Worm (Caenorhabditis elegans) whole organism, L2 larva: Measurements from ENCODE around the gene bcat-1.

Experiments used
- C34F6.9 ChIP-seq: fragments of 150-350 bp; optimal IDR thresholded peaks from 2 replicates; lab custom pipeline; 2014; ENCODE audit warnings: missing biosample characterization, missing genetic modification characterization
- ama-1 ChIP-seq: fragments of 150-350 bp; optimal IDR thresholded peaks from 2 replicates; lab custom pipeline; 2018; ENCODE audit warnings: inconsistent platforms
- ceh-82 ChIP-seq: fragments of 150-350 bp; optimal IDR thresholded peaks from 2 replicates; lab custom pipeline; 2014; ENCODE audit warnings: missing biosample characterization, missing genetic modification characterization
- elt-3 ChIP-seq: sonication (generic microtip); optimal IDR thresholded peaks from 2 replicates; lab custom pipeline; 2017; ENCODE audit warnings: missing biosample characterization, missing genetic modification characterization
- lin-13 ChIP-seq: fragments of 150-350 bp; optimal IDR thresholded peaks from 2 replicates; lab custom pipeline; 2014; ENCODE audit warnings: missing biosample characterization, missing genetic modification reagents, missing genetic modification characterization
- nhr-10 ChIP-seq: sonication (generic microtip); optimal IDR thresholded peaks from 2 replicates; lab custom pipeline; 2017; ENCODE audit warnings: missing biosample characterization, missing genetic modification characterization
- nhr-6 ChIP-seq: fragments of 150-350 bp; optimal IDR thresholded peaks from 2 replicates; lab custom pipeline; 2014; ENCODE audit warnings: missing biosample characterization, missing genetic modification characterization
- sem-4 ChIP-seq: fragments of 150-350 bp; optimal IDR thresholded peaks from 2 replicates; lab custom pipeline; 2014; ENCODE audit warnings: missing biosample characterization, missing genetic modification reagents, missing genetic modification characterization
- skn-1 ChIP-seq: sonication (generic microtip); optimal IDR thresholded peaks from 2 replicates; lab custom pipeline; 2017; ENCODE audit warnings: missing biosample characterization, missing genetic modification characterization
- unc-62 ChIP-seq: fragments of 150-350 bp; optimal IDR thresholded peaks from 2 replicates; lab custom pipeline; 2014; ENCODE audit warnings: missing biosample characterization, missing genetic modification reagents, missing genetic modification characterization
- zag-1 ChIP-seq: fragments of 150-350 bp; optimal IDR thresholded peaks from 2 replicates; lab custom pipeline; 2014; ENCODE audit warnings: missing biosample characterization, missing genetic modification characterization
- ztf-1 ChIP-seq: fragments of 200-800 bp; sonication (Bioruptor generic); conservative IDR thresholded peaks from 2 replicates; pipeline ENCODE4 v1.3.6; 2022; ENCODE audit warnings: missing genetic modification characterization, missing compliant biosample characterization
- ztf-4 ChIP-seq: fragments of 150-350 bp; optimal IDR thresholded peaks from 2 replicates; lab custom pipeline; 2014; ENCODE audit warnings: missing biosample characterization, missing genetic modification characterization

ce11 chrX:12857701-12858100 is 19.6 kb upstream of the bcat-1 start, which contains the start of gene T14G8.2:
- no peak for TF ChIP-seq lin-13 (GFP tag; lab: Kevin White, UChicago)
- no peak for TF ChIP-seq nhr-6
- TF ChIP-seq elt-3 = no peak
- no peak for TF ChIP-seq sem-4
- no peak for TF ChIP-seq C34F6.9 (tag; lab: Kevin White, UChicago)
- TF ChIP-seq ceh-82 (tag; lab: Kevin White, UChicago) = no peak
- no peak for TF ChIP-seq skn-1
- no peak for TF ChIP-seq unc-62 (GFP tag; lab: Kevin White, UChicago)
- TF ChIP-seq zag-1 = no peak
- TF ChIP-seq ztf-1 (GFP tag; lab: Robert Waterston, UW) = no peak
- TF ChIP-seq ztf-4 = no peak
- TF ChIP-seq nhr-10 (tag; lab: Kevin White, UChicago) = no peak
- TF ChIP-seq ama-1 = no peak
